Worm (Caenorhabditis elegans) whole organism, young adult: ENCODE data around the gene Y17G7B.3.

Experiments
- ZK185.1 ChIP-seq: sonication (generic microtip); optimal IDR thresholded peaks from 2 replicates; lab custom pipeline; 2016; ENCODE audit warnings: mild to moderate bottlenecking, missing genetic modification characterization, missing compliant biosample characterization; ENCODE audit not compliant: poor library complexity, severe bottlenecking
- ama-1 ChIP-seq, 3 experiments: fragments of 150-350 bp in 1 of 3; sonication (generic microtip) in 2 of 3; optimal IDR thresholded peaks; 2 replicates each; lab custom pipeline; 2014 to 2018; ENCODE audit warnings: missing biosample characterization in 2 of 3, missing genetic modification characterization in 2 of 3, missing genetic modification reagents in 2 of 3
- aptf-2 ChIP-seq: fragments of 200-800 bp; sonication (Bioruptor generic); conservative IDR thresholded peaks from 2 replicates; pipeline ENCODE4 v1.3.6; 2022; ENCODE audit warnings: missing genetic modification reagents, missing genetic modification characterization, missing compliant biosample characterization
- attf-3 ChIP-seq: fragments of 200-800 bp; sonication (Bioruptor generic); conservative IDR thresholded peaks from 2 replicates; pipeline ENCODE4 v1.3.6; 2022; ENCODE audit warnings: missing genetic modification reagents, missing genetic modification characterization, missing compliant biosample characterization
- ceh-58 ChIP-seq: fragments of 200-800 bp; sonication (Bioruptor generic); IDR thresholded peaks from 2 replicates; pipeline ENCODE4 v1.3.6; 2022; ENCODE audit warnings: missing genetic modification characterization, missing compliant biosample characterization
- lag-1 ChIP-seq: fragments of 200-800 bp; sonication (Bioruptor generic); IDR thresholded peaks from 2 replicates; pipeline ENCODE4 v1.3.6; 2022; ENCODE audit warnings: missing genetic modification reagents, missing genetic modification characterization, missing compliant biosample characterization
- lsy-27 ChIP-seq: sonication (generic microtip); optimal IDR thresholded peaks from 2 replicates; lab custom pipeline; 2017; ENCODE audit warnings: missing genetic modification characterization, mild to moderate bottlenecking, missing compliant biosample characterization, antibody characterized with exemption, missing genotype, borderline replicate concordance; ENCODE audit not compliant: insufficient read depth
- nhr-179 ChIP-seq: sonication (generic microtip); optimal IDR thresholded peaks from 2 replicates; lab custom pipeline; 2016; ENCODE audit warnings: mild to moderate bottlenecking, missing genetic modification characterization, missing compliant biosample characterization
- pha-4 ChIP-seq: fragments of 150-350 bp; sonication (generic microtip); optimal IDR thresholded peaks from 2 replicates; lab custom pipeline; 2014; ENCODE audit warnings: missing biosample characterization, missing genetic modification reagents, missing genetic modification characterization
- sptf-2 ChIP-seq: fragments of 200-800 bp; sonication (Bioruptor generic); optimal IDR thresholded peaks from 2 replicates; lab custom pipeline; 2018; ENCODE audit warnings: mild to moderate bottlenecking, missing genetic modification characterization, missing compliant biosample characterization
- zfh-2 ChIP-seq: fragments of 200-800 bp; sonication (Bioruptor generic); conservative IDR thresholded peaks from 2 replicates; pipeline ENCODE4 v1.3.6; 2022; ENCODE audit warnings: missing genetic modification reagents, missing genetic modification characterization, missing compliant biosample characterization
- ztf-25 ChIP-seq: fragments of 200-800 bp; sonication (Bioruptor generic); IDR thresholded peaks from 2 replicates; pipeline ENCODE4 v1.3.6; 2022; ENCODE audit warnings: missing genetic modification reagents, missing genetic modification characterization, missing compliant biosample characterization
- ztf-28 ChIP-seq: fragments of 200-800 bp; sonication (Bioruptor generic); IDR thresholded peaks from 2 replicates; pipeline ENCODE4 v1.3.6; 2022; ENCODE audit warnings: missing genetic modification reagents, missing genetic modification characterization, missing compliant biosample characterization
- ztf-3 ChIP-seq: fragments of 200-800 bp; sonication (Bioruptor generic); optimal IDR thresholded peaks from 2 replicates; lab custom pipeline; 2018; ENCODE audit warnings: mild to moderate bottlenecking, missing genetic modification characterization, missing compliant biosample characterization

ce11 chrII:11954208-11954607 is 34.6 kb upstream of the Y17G7B.3 start, which contains the start of gene W03C9.6:
- no peak for TF ChIP-seq zfh-2 (GFP tag; lab: Robert Waterston, UW)
- no peak for TF ChIP-seq ama-1 (optimal IDR thresholded peaks at IDR 0.05; lab: Kevin White, UChicago)
- TF ChIP-seq ama-1 (GFP tag; optimal IDR thresholded peaks at IDR 0.05; lab: Kevin White, UChicago), result no peak
- no peak for TF ChIP-seq attf-3 (GFP tag; lab: Robert Waterston, UW)
- TF ChIP-seq nhr-179, result no peak
- no peak for TF ChIP-seq pha-4 (tag; lab: Kevin White, UChicago)
- no peak for TF ChIP-seq sptf-2 (GFP tag; lab: Kevin White, UChicago)
- TF ChIP-seq ztf-28 (GFP tag; lab: Robert Waterston, UW), result no peak
- no peak for TF ChIP-seq lag-1
- TF ChIP-seq ztf-3, result no peak
- TF ChIP-seq ZK185.1 (tag; lab: Kevin White, UChicago), result no peak
- no peak for TF ChIP-seq lsy-27 (tag; lab: Kevin White, UChicago)
- TF ChIP-seq ceh-58 (GFP tag; lab: Robert Waterston, UW), result no peak
- TF ChIP-seq ztf-25 (GFP tag; lab: Robert Waterston, UW), result no peak
- no peak for TF ChIP-seq aptf-2
